Worm (Caenorhabditis elegans) whole organism, early embryonic: ENCODE measurements around the gene W02A2.5.

Experiments used
- B0310.2 ChIP-seq: sonication (generic microtip); optimal IDR thresholded peaks from 2 replicates; lab custom pipeline; 2016; ENCODE audit warnings: mild to moderate bottlenecking, missing genetic modification characterization, missing compliant biosample characterization
- F13C5.2 ChIP-seq: sonication (generic microtip); optimal IDR thresholded peaks from 2 replicates; lab custom pipeline; 2017; ENCODE audit warnings: mild to moderate bottlenecking, missing genetic modification characterization, inconsistent platforms, missing compliant biosample characterization
- aly-1 ChIP-seq: sonication (generic microtip); optimal IDR thresholded peaks from 2 replicates; lab custom pipeline; 2016; ENCODE audit warnings: missing genetic modification characterization, missing compliant biosample characterization
- ama-1 ChIP-seq: fragments of 150-350 bp; optimal IDR thresholded peaks from 2 replicates; lab custom pipeline; 2014
- ceh-13 ChIP-seq: fragments of 200-800 bp; sonication (Bioruptor generic); optimal IDR thresholded peaks from 2 replicates; lab custom pipeline; 2018; ENCODE audit warnings: mild to moderate bottlenecking, missing genetic modification characterization, missing compliant biosample characterization
- ceh-36 ChIP-seq: sonication (generic microtip); optimal IDR thresholded peaks from 2 replicates; lab custom pipeline; 2016; ENCODE audit warnings: missing genetic modification characterization, inconsistent platforms, missing compliant biosample characterization
- ets-7 ChIP-seq: sonication (generic microtip); optimal IDR thresholded peaks from 2 replicates; lab custom pipeline; 2016; ENCODE audit warnings: missing genotype, missing genetic modification characterization, missing compliant biosample characterization
- flt-1 ChIP-seq: fragments of 200-800 bp; sonication (Bioruptor generic); IDR thresholded peaks from 2 replicates; pipeline ENCODE4 v1.3.6; 2022; ENCODE audit warnings: missing genetic modification characterization, missing compliant biosample characterization
- hmbx-1 ChIP-seq: sonication (generic microtip); optimal IDR thresholded peaks from 2 replicates; lab custom pipeline; 2016; ENCODE audit warnings: mild to moderate bottlenecking, missing genetic modification characterization, missing compliant biosample characterization
- hmg-4 ChIP-seq: fragments of 200-800 bp; sonication (Bioruptor generic); optimal IDR thresholded peaks from 2 replicates; lab custom pipeline; 2018; ENCODE audit warnings: mild to moderate bottlenecking, missing genetic modification characterization, missing compliant biosample characterization
- hnd-1 ChIP-seq: sonication (generic microtip); optimal IDR thresholded peaks from 2 replicates; lab custom pipeline; 2016; ENCODE audit warnings: missing genetic modification characterization, missing compliant biosample characterization
- pes-1 ChIP-seq: fragments of 200-800 bp; sonication (Bioruptor generic); IDR thresholded peaks from 2 replicates; pipeline ENCODE4 v1.3.6; 2022; ENCODE audit warnings: missing genetic modification reagents, missing genetic modification characterization, missing compliant biosample characterization
- scrt-1 ChIP-seq: fragments of 200-800 bp; sonication (Bioruptor generic); IDR thresholded peaks from 2 replicates; pipeline ENCODE4 v1.3.6; 2022; ENCODE audit warnings: missing genetic modification characterization, missing compliant biosample characterization
- sea-1 ChIP-seq: fragments of 200-800 bp; sonication (Bioruptor generic); conservative IDR thresholded peaks from 2 replicates; pipeline ENCODE4 v1.3.6; 2022; ENCODE audit warnings: missing genetic modification characterization, missing compliant biosample characterization
- tbx-11 ChIP-seq: fragments of 200-800 bp; sonication (Bioruptor generic); IDR thresholded peaks from 2 replicates; pipeline ENCODE4 v1.3.6; 2022; ENCODE audit warnings: missing genetic modification characterization, missing compliant biosample characterization
- tbx-37 ChIP-seq: fragments of 200-800 bp; sonication (Bioruptor generic); conservative IDR thresholded peaks from 2 replicates; pipeline ENCODE4 v1.3.6; 2022; ENCODE audit warnings: missing genetic modification reagents, missing genetic modification characterization, missing compliant biosample characterization
- tra-4 ChIP-seq: sonication (generic microtip); optimal IDR thresholded peaks from 2 replicates; lab custom pipeline; 2017; ENCODE audit warnings: missing genetic modification characterization, missing compliant biosample characterization

Gene W02A2.5

ce11 chrIV:13309636-13310035, 33.0 kb upstream of the W02A2.5 start:
- TF ChIP-seq hnd-1 (tag; lab: Kevin White, UChicago) (no peak), ets-7 (tag; lab: Kevin White, UChicago) (no peak), ceh-36 (tag; lab: Kevin White, UChicago) (no peak), ceh-13 (no peak), F13C5.2 (no peak), aly-1 (no peak), pes-1 (GFP tag; lab: Robert Waterston, UW) (no peak)

ce11 chrIV:13311331-13312034, 31.2 kb upstream of the W02A2.5 start:
- no peak for TF ChIP-seq sea-1 (GFP tag; lab: Robert Waterston, UW)
- no peak for TF ChIP-seq ceh-13
- no peak for TF ChIP-seq hmg-4 (GFP tag; lab: Kevin White, UChicago)
- TF ChIP-seq B0310.2 = no peak
- TF ChIP-seq scrt-1 (GFP tag; lab: Robert Waterston, UW) = no peak
- TF ChIP-seq ceh-36 (tag; lab: Kevin White, UChicago) = no peak
- no peak for TF ChIP-seq ets-7 (tag; lab: Kevin White, UChicago)
- TF ChIP-seq pes-1 (GFP tag; lab: Robert Waterston, UW) = no peak
- no peak for TF ChIP-seq tbx-37 (GFP tag; lab: Robert Waterston, UW)
- TF ChIP-seq hnd-1 (tag; lab: Kevin White, UChicago) = no peak
- no peak for TF ChIP-seq aly-1
- TF ChIP-seq flt-1 (GFP tag; lab: Robert Waterston, UW) = no peak
- no peak for TF ChIP-seq ama-1
- TF ChIP-seq hmbx-1 (tag; lab: Kevin White, UChicago) = no peak
- no peak for TF ChIP-seq F13C5.2
- no peak for TF ChIP-seq tra-4 (tag; lab: Kevin White, UChicago)
- no peak for TF ChIP-seq tbx-11 (GFP tag; lab: Robert Waterston, UW)

- no peak for TF ChIP-seq ama-1
- no peak for TF ChIP-seq aly-1
- no peak for TF ChIP-seq pes-1 (GFP tag; lab: Robert Waterston, UW)
- TF ChIP-seq tra-4 (tag; lab: Kevin White, UChicago) = no peak
- no peak for TF ChIP-seq F13C5.2
- no peak for TF ChIP-seq B0310.2
- TF ChIP-seq flt-1 (GFP tag; lab: Robert Waterston, UW) = no peak
- no peak for TF ChIP-seq scrt-1 (GFP tag; lab: Robert Waterston, UW)
- TF ChIP-seq ets-7 (tag; lab: Kevin White, UChicago) = no peak
- no peak for TF ChIP-seq ceh-13
- TF ChIP-seq tbx-37 (GFP tag; lab: Robert Waterston, UW) = no peak
- no peak for TF ChIP-seq ceh-36 (tag; lab: Kevin White, UChicago)
Observed at ce11 chrIV:13313156-13313555, 29.5 kb upstream of the W02A2.5 start.

ce11 chrIV:13314181-13314580, 28.5 kb upstream of the W02A2.5 start:
- no peak for TF ChIP-seq F13C5.2
- TF ChIP-seq flt-1 (GFP tag; lab: Robert Waterston, UW) = no peak
- TF ChIP-seq hnd-1 (tag; lab: Kevin White, UChicago) = no peak
- no peak for TF ChIP-seq aly-1
- TF ChIP-seq scrt-1 (GFP tag; lab: Robert Waterston, UW) = no peak
- TF ChIP-seq hmg-4 (GFP tag; lab: Kevin White, UChicago) = no peak
- no peak for TF ChIP-seq sea-1 (GFP tag; lab: Robert Waterston, UW)
- TF ChIP-seq pes-1 (GFP tag; lab: Robert Waterston, UW) = no peak
- no peak for TF ChIP-seq ama-1
- no peak for TF ChIP-seq ceh-36 (tag; lab: Kevin White, UChicago)
- TF ChIP-seq B0310.2 = no peak

- no peak for TF ChIP-seq F13C5.2
- TF ChIP-seq flt-1 (GFP tag; lab: Robert Waterston, UW) = no peak
- TF ChIP-seq scrt-1 (GFP tag; lab: Robert Waterston, UW) = no peak
- TF ChIP-seq pes-1 (GFP tag; lab: Robert Waterston, UW) = no peak
- TF ChIP-seq tbx-37 (GFP tag; lab: Robert Waterston, UW) = no peak
- no peak for TF ChIP-seq aly-1
- TF ChIP-seq hnd-1 (tag; lab: Kevin White, UChicago) = no peak
- no peak for TF ChIP-seq ets-7 (tag; lab: Kevin White, UChicago)
- TF ChIP-seq tra-4 (tag; lab: Kevin White, UChicago) = no peak
- no peak for TF ChIP-seq B0310.2
- no peak for TF ChIP-seq ceh-13
Observed at ce11 chrIV:13315344-13315743, 27.3 kb upstream of the W02A2.5 start, which contains the start of gene fat-1. fat-1 (plus strand) TSS chrIV:13315644.

ce11 chrIV:13318773-13319172, 23.9 kb upstream of the W02A2.5 start:
- TF ChIP-seq F13C5.2 (no peak), B0310.2 (no peak), sea-1 (GFP tag; lab: Robert Waterston, UW) (no peak), tbx-37 (GFP tag; lab: Robert Waterston, UW) (no peak), ceh-13 (no peak), ets-7 (tag; lab: Kevin White, UChicago) (no peak), hmbx-1 (tag; lab: Kevin White, UChicago) (no peak), hnd-1 (tag; lab: Kevin White, UChicago) (no peak), hmg-4 (GFP tag; lab: Kevin White, UChicago) (no peak), flt-1 (GFP tag; lab: Robert Waterston, UW) (no peak), tra-4 (tag; lab: Kevin White, UChicago) (no peak), tbx-11 (GFP tag; lab: Robert Waterston, UW) (no peak), ceh-36 (tag; lab: Kevin White, UChicago) (no peak), ama-1 (no peak), scrt-1 (GFP tag; lab: Robert Waterston, UW) (no peak), aly-1 (no peak)

ce11 chrIV:13319886-13320650, 22.6 kb upstream of the W02A2.5 start:
- TF ChIP-seq hnd-1 (tag; lab: Kevin White, UChicago) (no peak), aly-1 (no peak), sea-1 (GFP tag; lab: Robert Waterston, UW) (no peak), ets-7 (tag; lab: Kevin White, UChicago) (no peak), B0310.2 (no peak), F13C5.2 (no peak), ceh-36 (tag; lab: Kevin White, UChicago) (no peak), ceh-13 (no peak), tra-4 (tag; lab: Kevin White, UChicago) (no peak), hmbx-1 (tag; lab: Kevin White, UChicago) (no peak), flt-1 (GFP tag; lab: Robert Waterston, UW) (no peak), hmg-4 (GFP tag; lab: Kevin White, UChicago) (no peak), tbx-11 (GFP tag; lab: Robert Waterston, UW) (no peak), scrt-1 (GFP tag; lab: Robert Waterston, UW) (no peak), ama-1 (no peak)
